Fruit fly (Drosophila melanogaster) whole organism, wandering third instar larva: ENCODE measurements around the gene CG11694.

Experiments
- Abd-B ChIP-seq: fragments of >200 bp; optimal IDR thresholded peaks from 2 replicates; lab custom pipeline; 2017; ENCODE audit warnings: missing biosample characterization, missing genetic modification characterization
- CG32264 ChIP-seq: fragments of 200-800 bp; sonication (Bioruptor generic); optimal IDR thresholded peaks from 2 replicates; lab custom pipeline; 2016; ENCODE audit warnings: missing biosample characterization, missing genetic modification characterization
- Dfd ChIP-seq: fragments of >200 bp; optimal IDR thresholded peaks from 2 replicates; lab custom pipeline; 2017; ENCODE audit warnings: missing biosample characterization, missing genetic modification characterization
- Hr78 ChIP-seq: fragments of >200 bp; optimal IDR thresholded peaks from 2 replicates; lab custom pipeline; 2017; ENCODE audit warnings: missing biosample characterization, missing genetic modification characterization
- Mio ChIP-seq: sonication (Bioruptor generic); optimal IDR thresholded peaks from 2 replicates; lab custom pipeline; 2016; ENCODE audit warnings: missing biosample characterization, missing genetic modification characterization
- N ChIP-seq: fragments of >200 bp; optimal IDR thresholded peaks from 2 replicates; lab custom pipeline; 2018; ENCODE audit warnings: missing biosample characterization, missing external identifiers, missing genetic modification characterization
- Sp1 ChIP-seq: fragments of 200-800 bp; sonication (Bioruptor generic); optimal IDR thresholded peaks from 3 replicates; lab custom pipeline; 2019; ENCODE audit warnings: missing biosample characterization, mild to moderate bottlenecking, missing genetic modification characterization, moderate library complexity
- brk ChIP-seq: fragments of 200-800 bp; sonication (Bioruptor generic); optimal IDR thresholded peaks from 2 replicates; lab custom pipeline; 2016; ENCODE audit warnings: missing biosample characterization, mild to moderate bottlenecking, missing genetic modification characterization
- fru ChIP-seq: fragments of 200-800 bp; sonication (Bioruptor generic); optimal IDR thresholded peaks from 3 replicates; lab custom pipeline; 2016; ENCODE audit warnings: missing biosample characterization, mild to moderate bottlenecking, missing genetic modification characterization
- h ChIP-seq: fragments of 200-800 bp; sonication (Bioruptor generic); optimal IDR thresholded peaks from 3 replicates; lab custom pipeline; 2016; ENCODE audit warnings: missing biosample characterization, mild to moderate bottlenecking, missing genetic modification characterization
- lola ChIP-seq: fragments of >200 bp; optimal IDR thresholded peaks from 2 replicates; lab custom pipeline; 2017; ENCODE audit warnings: missing biosample characterization, missing genetic modification characterization

- TF ChIP-seq Hr78 (GFP tag; lab: Kevin White, UChicago) (no peak), fru (GFP tag; lab: Kevin White, UChicago) (no peak), lola (GFP tag; lab: Kevin White, UChicago) (no peak), N (GFP tag; lab: Kevin White, UChicago) (no peak), h (GFP tag; lab: Kevin White, UChicago) (no peak), Dfd (GFP tag; lab: Kevin White, UChicago) (no peak), Abd-B (GFP tag; lab: Kevin White, UChicago) (no peak), Mio (GFP tag; lab: Kevin White, UChicago) (no peak), Sp1 (GFP tag; lab: Kevin White, UChicago) (no peak), CG32264 (GFP tag; lab: Kevin White, UChicago) (no peak), brk (no peak)
Measured at dm6 chr3R:8347835-8348234, 35.9 kb upstream of the CG11694 start.
